Fruit fly (Drosophila melanogaster): ENCODE data around the gene Ogg1.

Gene Ogg1

DNA sequence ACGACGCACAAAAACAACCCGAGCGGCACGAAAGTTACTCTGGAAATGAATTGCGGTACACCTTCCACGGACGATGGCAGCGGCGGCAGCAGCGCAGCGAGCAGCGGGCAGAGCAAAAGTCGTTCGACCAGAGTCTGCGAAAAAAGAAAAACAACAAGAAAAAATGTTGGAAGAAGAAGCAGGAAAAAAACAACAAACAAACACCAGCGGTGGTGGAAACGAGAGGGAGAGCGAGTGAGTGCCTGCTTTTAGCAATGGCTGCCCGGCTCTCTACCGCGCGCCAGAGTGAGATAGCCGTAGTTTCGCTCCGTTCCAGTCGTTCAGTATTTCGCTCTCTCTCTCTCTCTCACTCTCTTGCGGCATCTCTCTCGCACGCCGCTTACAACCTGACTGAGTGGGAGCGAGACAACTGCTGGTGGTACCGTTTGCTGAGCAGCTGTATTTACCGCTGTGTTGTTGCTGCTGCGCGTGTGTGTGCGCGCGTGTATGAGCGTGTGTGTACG is 39.4 kb upstream of the Ogg1 start, which contains the start of gene oc (continued):
- peak; percentile 47; the same call in 1 of the 2 replicates for TF ChIP-seq sob (GFP tag; IDR thresholded peaks at IDR 0.05)
- TF ChIP-seq Dfd (GFP tag; optimal IDR thresholded peaks at IDR 0.05) = peak in 1 of 2 experiments; percentile 11
- peak; percentile 9 for TF ChIP-seq gcm (GFP tag; optimal IDR thresholded peaks at IDR 0.05)
- TF ChIP-seq salm (tag; optimal IDR thresholded peaks at IDR 0.05) = no peak
- no peak for TF ChIP-seq CG4820 (GFP tag; optimal IDR thresholded peaks at IDR 0.05)
- no peak for TF ChIP-seq CG7987 (GFP tag; optimal IDR thresholded peaks at IDR 0.05)
- TF ChIP-seq CG18476 (GFP tag; optimal IDR thresholded peaks at IDR 0.05) = no peak
- TF ChIP-seq da (GFP tag; optimal IDR thresholded peaks at IDR 0.05) = peak; percentile 95
- peak; percentile 63 for TF ChIP-seq sd (tag; optimal IDR thresholded peaks at IDR 0.05)
- TF ChIP-seq PHDP (tag; optimal IDR thresholded peaks at IDR 0.05) = no peak
- peak; percentile 55 for TF ChIP-seq Drgx (GFP tag; IDR thresholded peaks at IDR 0.05)
- TF ChIP-seq knrl (GFP tag; IDR thresholded peaks at IDR 0.05; ENCODE audit: partially characterized antibody) = peak; percentile 54; the same call in 1 of the 3 replicates
- TF ChIP-seq CG10274 (GFP tag; optimal IDR thresholded peaks at IDR 0.05) = no peak
- peak; percentile 70 for TF ChIP-seq nmo (GFP tag; optimal IDR thresholded peaks at IDR 0.05)
- no peak for TF ChIP-seq dm (GFP tag; optimal IDR thresholded peaks at IDR 0.05)
- TF ChIP-seq Lhr (GFP tag; optimal IDR thresholded peaks at IDR 0.05) = no peak
- TF ChIP-seq CG17328 (GFP tag; IDR thresholded peaks at IDR 0.05) = no peak
- TF ChIP-seq Hr3 (GFP tag; optimal IDR thresholded peaks at IDR 0.05) = no peak
- TF ChIP-seq shn (GFP tag; optimal IDR thresholded peaks at IDR 0.05) = no peak
- TF ChIP-seq Sox102F (GFP tag; optimal IDR thresholded peaks at IDR 0.05) = no peak
- no peak for TF ChIP-seq CG7963 (GFP tag; IDR thresholded peaks at IDR 0.05; ENCODE audit: partially characterized antibody)
- TF ChIP-seq chinmo (GFP tag; IDR thresholded peaks at IDR 0.05; ENCODE audit: partially characterized antibody) = 0 out of 4 replicates have a peak, but pooled peaks have one; percentile 69
- TF ChIP-seq grau (tag; optimal IDR thresholded peaks at IDR 0.05) = no peak
- TF ChIP-seq Med (GFP tag) = no peak
- no peak for TF ChIP-seq Antp (GFP tag; optimal IDR thresholded peaks at IDR 0.05)
- no peak for TF ChIP-seq trh (GFP tag; optimal IDR thresholded peaks at IDR 0.05)
- TF ChIP-seq CG18764 (GFP tag; optimal IDR thresholded peaks at IDR 0.05) = no peak
- TF ChIP-seq sc (optimal IDR thresholded peaks at IDR 0.05) = no peak
- TF ChIP-seq sc (GFP tag; optimal IDR thresholded peaks at IDR 0.05) = peak; percentile 41
- TF ChIP-seq Adf1 (GFP tag; IDR thresholded peaks at IDR 0.05) = peak; percentile 90
- peak; percentile 90 for TF ChIP-seq ac (GFP tag; optimal IDR thresholded peaks at IDR 0.05)
- TF ChIP-seq odd (GFP tag; optimal IDR thresholded peaks at IDR 0.05) = no peak
- peak; percentile 75 for TF ChIP-seq crol (GFP tag; IDR thresholded peaks at IDR 0.05)
- no peak for TF ChIP-seq CG12219 (GFP tag; optimal IDR thresholded peaks at IDR 0.05)
- no peak for TF ChIP-seq CG15011 (GFP tag; optimal IDR thresholded peaks at IDR 0.05)
- TF ChIP-seq CG13287 (GFP tag; IDR thresholded peaks at IDR 0.05; ENCODE audit: partially characterized antibody) = peak; percentile 42; the same call in 1 of the 2 replicates
- TF ChIP-seq CG8478 (optimal IDR thresholded peaks at IDR 0.05) = peak; percentile 100
- peak; percentile 97 for TF ChIP-seq D (optimal IDR thresholded peaks at IDR 0.05)
- peak; percentile 12 for TF ChIP-seq D (GFP tag; optimal IDR thresholded peaks at IDR 0.05)
- TF ChIP-seq jigr1 (GFP tag; IDR thresholded peaks at IDR 0.05) = no peak
- no peak for TF ChIP-seq Xbp1 (GFP tag; optimal IDR thresholded peaks at IDR 0.05)
- TF ChIP-seq CG14014 (GFP tag; IDR thresholded peaks at IDR 0.05) = no peak
- TF ChIP-seq Chrac-16 (GFP tag; optimal IDR thresholded peaks at IDR 0.05) = no peak
- no peak for TF ChIP-seq CG33213 (GFP tag; optimal IDR thresholded peaks at IDR 0.05)
- no peak for TF ChIP-seq B-H1 (GFP tag; IDR thresholded peaks at IDR 0.05)
- TF ChIP-seq dmrt11E (tag; optimal IDR thresholded peaks at IDR 0.05) = peak; percentile 2
- TF ChIP-seq sr (GFP tag; IDR thresholded peaks at IDR 0.05) = no peak
- no peak for TF ChIP-seq Eip74EF (GFP tag; optimal IDR thresholded peaks at IDR 0.05)
- no peak for TF ChIP-seq ind (GFP tag; optimal IDR thresholded peaks at IDR 0.05)
- no peak for TF ChIP-seq ems (GFP tag; optimal IDR thresholded peaks at IDR 0.05)
- TF ChIP-seq lov (optimal IDR thresholded peaks at IDR 0.05) = no peak
- TF ChIP-seq lov (GFP tag; IDR thresholded peaks at IDR 0.05) = 0 out of 3 replicates have a peak, but pooled peaks have one; percentile 64
